Fruit fly (Drosophila melanogaster) whole organism, pupa: ENCODE results near the gene nompC.

Experiments used
- CG10348 ChIP-seq: fragments of 200-800 bp; sonication (Bioruptor generic); IDR thresholded peaks from 2 replicates; pipeline ENCODE4 v1.3.6; 2022; ENCODE audit warnings: missing biosample characterization, missing genetic modification characterization
- CG12605 ChIP-seq: fragments of 200-800 bp; sonication (Bioruptor generic); IDR thresholded peaks from 2 replicates; pipeline ENCODE4 v1.3.6; 2022; ENCODE audit warnings: missing biosample characterization, missing genetic modification characterization
- CG13204 ChIP-seq: fragments of 200-800 bp; sonication (Bioruptor generic); optimal IDR thresholded peaks from 2 replicates; lab custom pipeline; 2018; ENCODE audit warnings: missing biosample characterization, mild to moderate bottlenecking, missing genetic modification characterization, moderate library complexity
- CG14655 ChIP-seq: fragments of 200-800 bp; sonication (Bioruptor generic); optimal IDR thresholded peaks from 3 replicates; lab custom pipeline; 2017; ENCODE audit warnings: mild to moderate bottlenecking, missing biosample characterization, missing genetic modification reagents, missing genetic modification characterization
- CG15710 ChIP-seq: fragments of 200-800 bp; sonication (Bioruptor generic); optimal IDR thresholded peaks from 2 replicates; lab custom pipeline; 2018; ENCODE audit warnings: missing biosample characterization, mild to moderate bottlenecking, missing genetic modification characterization, moderate library complexity
- CG17806 ChIP-seq: fragments of 200-800 bp; sonication (Bioruptor generic); optimal IDR thresholded peaks from 2 replicates; lab custom pipeline; 2018; ENCODE audit warnings: missing biosample characterization, mild to moderate bottlenecking, missing genetic modification characterization, moderate library complexity
- CG32121 ChIP-seq: fragments of 200-800 bp; sonication (Bioruptor generic); IDR thresholded peaks from 2 replicates; pipeline ENCODE4 v1.3.6; 2022; ENCODE audit warnings: missing biosample characterization, missing genetic modification characterization
- CG34367 ChIP-seq: fragments of 200-800 bp; sonication (Bioruptor generic); optimal IDR thresholded peaks from 2 replicates; lab custom pipeline; 2018; ENCODE audit warnings: missing biosample characterization, mild to moderate bottlenecking, missing genetic modification characterization
- CG4496 ChIP-seq: fragments of 200-800 bp; sonication (Bioruptor generic); IDR thresholded peaks from 3 replicates; pipeline ENCODE4 v1.3.6; 2022; ENCODE audit warnings: missing biosample characterization, missing genetic modification characterization
- CG8159 ChIP-seq: fragments of 200-800 bp; sonication (Bioruptor generic); optimal IDR thresholded peaks from 3 replicates; lab custom pipeline; 2018; ENCODE audit warnings: missing biosample characterization, mild to moderate bottlenecking, missing genetic modification characterization, moderate library complexity
- CG8301 ChIP-seq: fragments of 200-800 bp; sonication (Bioruptor generic); optimal IDR thresholded peaks from 2 replicates; lab custom pipeline; 2018; ENCODE audit warnings: missing biosample characterization, mild to moderate bottlenecking, missing genetic modification characterization
- CG9948 ChIP-seq: fragments of 200-800 bp; sonication (Bioruptor generic); optimal IDR thresholded peaks from 2 replicates; lab custom pipeline; 2018; ENCODE audit warnings: missing biosample characterization, mild to moderate bottlenecking, missing genetic modification characterization, moderate library complexity
- D1 ChIP-seq: fragments of 200-800 bp; sonication (Bioruptor generic); optimal IDR thresholded peaks from 2 replicates; lab custom pipeline; 2018; ENCODE audit warnings: missing biosample characterization, mild to moderate bottlenecking, missing genetic modification characterization, moderate library complexity
- EcR ChIP-seq: fragments of 200-800 bp; sonication (Bioruptor generic); optimal IDR thresholded peaks from 3 replicates; lab custom pipeline; 2019; ENCODE audit warnings: missing biosample characterization, missing genetic modification characterization, mild to moderate bottlenecking, moderate library complexity, missing genetic modification reagents
- Ets98B ChIP-seq: fragments of 200-800 bp; sonication (Bioruptor generic); IDR thresholded peaks from 2 replicates; pipeline ENCODE4 v1.3.6; 2022; ENCODE audit warnings: missing biosample characterization, missing genetic modification characterization
- Pif1A ChIP-seq: fragments of 200-800 bp; sonication (Bioruptor generic); optimal IDR thresholded peaks from 3 replicates; lab custom pipeline; 2016; ENCODE audit warnings: missing biosample characterization, missing genetic modification characterization
- Pif1B ChIP-seq: fragments of 200-800 bp; sonication (Bioruptor generic); optimal IDR thresholded peaks from 3 replicates; lab custom pipeline; 2016; ENCODE audit warnings: missing biosample characterization, missing genetic modification characterization
- Snoo ChIP-seq: fragments of 200-800 bp; sonication (Bioruptor generic); optimal IDR thresholded peaks from 3 replicates; lab custom pipeline; 2017; ENCODE audit warnings: missing biosample characterization, mild to moderate bottlenecking, missing genetic modification characterization, inconsistent platforms
- fd96Ca ChIP-seq: fragments of 200-800 bp; sonication (Bioruptor generic); IDR thresholded peaks from 3 replicates; pipeline ENCODE4 v1.3.6; 2022; ENCODE audit warnings: missing biosample characterization, missing genetic modification characterization
- gl ChIP-seq: fragments of 200-800 bp; sonication (Bioruptor generic); optimal IDR thresholded peaks from 2 replicates; lab custom pipeline; 2018; ENCODE audit warnings: missing biosample characterization, mild to moderate bottlenecking, missing genetic modification characterization
- rn ChIP-seq: fragments of 200-800 bp; sonication (Bioruptor generic); IDR thresholded peaks from 2 replicates; pipeline ENCODE4 v1.3.6; 2022; ENCODE audit warnings: missing biosample characterization, missing genetic modification characterization

Gene nompC

DNA sequence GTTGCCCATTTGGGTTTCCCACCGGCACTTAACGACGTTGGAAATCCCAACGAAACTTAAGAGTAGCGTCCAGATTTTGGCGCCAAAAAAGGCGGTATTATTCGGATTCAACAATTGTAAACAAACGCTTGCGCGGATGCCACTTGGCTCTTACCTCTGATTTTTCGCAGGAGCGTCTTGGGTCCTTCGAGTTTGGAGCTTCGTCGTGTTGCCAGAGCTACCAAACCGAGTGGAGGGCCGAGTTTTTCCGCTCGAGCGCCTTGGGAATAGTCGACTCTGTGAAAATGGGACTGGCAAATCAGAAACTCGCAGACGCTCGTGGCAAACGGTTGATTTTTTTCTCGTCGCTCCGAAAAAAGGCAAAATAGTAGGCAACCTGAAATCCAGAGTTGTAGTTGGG, at the start of gene nompC:
TSS of gene nompC (plus strand) at position 301 of the 400 bp plus-strand sequence.
- TF ChIP-seq Ets98B (GFP tag; lab: Robert Waterston, UW) = no peak
- TF ChIP-seq CG9948 = no peak
- TF ChIP-seq CG17806 (tag; lab: Kevin White, UChicago) = no peak

DNA sequence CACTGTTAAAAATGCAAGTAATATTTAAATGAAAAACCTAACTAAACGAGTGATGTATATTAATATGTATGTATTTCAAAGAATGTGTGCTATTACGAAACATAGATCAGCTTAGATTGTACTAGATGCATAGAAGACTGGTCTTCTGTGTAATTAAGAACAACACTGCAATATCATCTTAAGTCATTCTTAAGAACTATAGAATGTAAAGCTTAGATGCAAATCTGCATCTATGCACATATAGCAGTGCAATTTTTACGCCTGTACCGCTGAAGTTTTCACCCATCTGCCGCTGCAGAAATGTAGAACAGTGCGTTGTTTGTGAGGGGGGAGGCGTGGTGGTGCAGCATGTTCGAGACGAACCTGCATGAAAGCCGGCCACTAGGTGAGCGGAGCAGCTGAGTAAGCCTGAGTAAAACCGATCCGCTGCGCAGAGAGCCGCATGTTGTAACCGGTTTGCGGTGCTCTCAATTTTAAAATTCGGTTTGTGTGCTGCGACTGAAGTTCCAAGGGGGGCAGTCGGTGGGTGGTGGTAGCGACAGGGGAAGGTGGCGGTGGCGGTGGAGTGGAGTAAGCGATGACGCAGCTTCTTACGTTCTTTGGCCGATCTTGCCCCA, 49.2 kb upstream of the nompC start:
- no peak for TF ChIP-seq CG32121 (GFP tag; lab: Robert Waterston, UW)
- TF ChIP-seq CG14655 (GFP tag; lab: Kevin White, UChicago) = peak; percentile 81
- peak; percentile 86 for TF ChIP-seq gl
- TF ChIP-seq CG17806 (tag; lab: Kevin White, UChicago) = peak; percentile 94
- TF ChIP-seq rn (GFP tag; lab: Robert Waterston, UW) = 0 out of 2 replicates have a peak, but pooled peaks have one; percentile 16
- peak; percentile 96 for TF ChIP-seq CG13204 (GFP tag; lab: Kevin White, UChicago)
- no peak; the same call in 2 of the 3 replicates for TF ChIP-seq CG4496
- peak; percentile 78 for TF ChIP-seq Pif1B (GFP tag; lab: Kevin White, UChicago)
- no peak for TF ChIP-seq Ets98B (GFP tag; lab: Robert Waterston, UW)
- TF ChIP-seq Pif1A (GFP tag; lab: Kevin White, UChicago) = peak; percentile 85
- no peak for TF ChIP-seq CG12605 (GFP tag; lab: Robert Waterston, UW)
- TF ChIP-seq CG8301 (tag; lab: Kevin White, UChicago) = peak; percentile 88
- no peak for TF ChIP-seq CG10348 (GFP tag; lab: Robert Waterston, UW)
- no peak for TF ChIP-seq fd96Ca (GFP tag; lab: Robert Waterston, UW)
- peak; percentile 88 for TF ChIP-seq CG34367
- TF ChIP-seq Snoo (tag; lab: Kevin White, UChicago) = no peak
- TF ChIP-seq CG8159 (tag; lab: Kevin White, UChicago) = peak; percentile 96
- TF ChIP-seq CG15710 (tag; lab: Kevin White, UChicago) = peak; percentile 91
- TF ChIP-seq CG9948 = peak; percentile 89
- peak; percentile 83 for TF ChIP-seq EcR (GFP tag; lab: Kevin White, UChicago)
- TF ChIP-seq D1 (tag; lab: Kevin White, UChicago) = peak; percentile 84

DNA sequence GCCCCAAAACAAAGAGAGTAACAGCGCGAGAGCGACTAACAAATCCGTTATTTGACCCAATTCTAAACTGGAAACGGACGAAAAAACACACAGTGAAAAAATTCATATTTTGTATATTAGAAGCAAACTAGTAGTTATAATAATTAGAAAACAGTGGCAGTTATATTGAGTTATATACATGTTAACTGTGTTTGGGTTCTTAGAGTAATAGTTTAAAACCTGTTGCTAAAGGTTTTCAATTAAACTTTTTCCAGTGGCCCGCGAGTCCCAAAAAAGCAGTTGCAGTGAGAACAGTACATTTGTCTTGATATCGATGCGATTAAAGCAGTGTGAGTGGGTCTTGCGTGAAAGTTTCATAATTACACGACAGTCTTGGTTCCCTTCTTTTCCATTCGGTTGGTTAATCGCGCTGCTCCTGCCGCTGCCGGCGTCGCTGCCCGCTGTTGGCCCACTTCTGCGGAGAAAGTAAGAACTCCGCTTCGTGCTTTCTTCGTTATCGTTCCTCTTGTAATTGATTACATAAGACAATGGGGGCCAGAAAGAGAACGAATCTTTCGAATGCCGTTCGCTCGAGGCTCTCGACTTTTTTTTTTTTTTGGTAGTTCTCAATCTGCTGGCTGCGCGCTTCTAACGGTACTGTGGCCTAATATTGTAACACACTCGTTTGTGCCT, 48.6 kb upstream of the nompC start:
- TF ChIP-seq CG4496 (no peak), Ets98B (GFP tag; lab: Robert Waterston, UW) (0 out of 2 replicates have a peak, but pooled peaks have one; percentile 25), Pif1A (GFP tag; lab: Kevin White, UChicago) (peak; percentile 4), CG14655 (GFP tag; lab: Kevin White, UChicago) (peak; percentile 54), CG32121 (GFP tag; lab: Robert Waterston, UW) (peak; percentile 34; the same call in 1 of the 2 replicates), CG17806 (tag; lab: Kevin White, UChicago) (no peak), CG8159 (tag; lab: Kevin White, UChicago) (no peak), CG34367 (no peak), fd96Ca (GFP tag; lab: Robert Waterston, UW) (0 out of 3 replicates have a peak, but pooled peaks have one; percentile 23), CG10348 (GFP tag; lab: Robert Waterston, UW) (no peak), EcR (GFP tag; lab: Kevin White, UChicago) (no peak), rn (GFP tag; lab: Robert Waterston, UW) (no peak), D1 (tag; lab: Kevin White, UChicago) (no peak), CG12605 (GFP tag; lab: Robert Waterston, UW) (no peak), Snoo (tag; lab: Kevin White, UChicago) (peak; percentile 91), CG9948 (no peak), gl (no peak), CG15710 (tag; lab: Kevin White, UChicago) (no peak), CG8301 (tag; lab: Kevin White, UChicago) (peak; percentile 83), CG13204 (GFP tag; lab: Kevin White, UChicago) (no peak), Pif1B (GFP tag; lab: Kevin White, UChicago) (peak; percentile 28)
- TF ChIP-seq, all 21 proteins: peak for 8

DNA sequence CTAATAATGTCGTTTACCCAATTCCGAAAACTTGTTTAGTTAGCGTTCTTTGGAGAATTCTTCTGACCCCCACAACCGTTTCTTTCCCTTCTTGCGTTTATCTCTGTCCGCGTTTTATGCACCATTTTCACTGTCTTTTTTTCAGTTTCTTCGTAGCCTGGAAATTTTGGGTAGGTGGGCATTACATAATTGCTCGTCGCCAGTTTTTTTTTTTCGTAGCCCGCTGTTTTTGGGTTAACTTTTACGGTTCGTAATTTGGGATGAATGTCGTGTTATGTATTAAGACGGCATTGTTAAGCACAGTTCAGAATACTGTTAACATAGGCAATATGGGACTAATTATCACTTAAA, 48.1 kb upstream of the nompC start:
- TF ChIP-seq Pif1B (GFP tag; lab: Kevin White, UChicago) (no peak), CG8301 (tag; lab: Kevin White, UChicago) (no peak), D1 (tag; lab: Kevin White, UChicago) (no peak), CG4496 (no peak), CG8159 (tag; lab: Kevin White, UChicago) (no peak), Pif1A (GFP tag; lab: Kevin White, UChicago) (no peak), rn (GFP tag; lab: Robert Waterston, UW) (no peak)

DNA sequence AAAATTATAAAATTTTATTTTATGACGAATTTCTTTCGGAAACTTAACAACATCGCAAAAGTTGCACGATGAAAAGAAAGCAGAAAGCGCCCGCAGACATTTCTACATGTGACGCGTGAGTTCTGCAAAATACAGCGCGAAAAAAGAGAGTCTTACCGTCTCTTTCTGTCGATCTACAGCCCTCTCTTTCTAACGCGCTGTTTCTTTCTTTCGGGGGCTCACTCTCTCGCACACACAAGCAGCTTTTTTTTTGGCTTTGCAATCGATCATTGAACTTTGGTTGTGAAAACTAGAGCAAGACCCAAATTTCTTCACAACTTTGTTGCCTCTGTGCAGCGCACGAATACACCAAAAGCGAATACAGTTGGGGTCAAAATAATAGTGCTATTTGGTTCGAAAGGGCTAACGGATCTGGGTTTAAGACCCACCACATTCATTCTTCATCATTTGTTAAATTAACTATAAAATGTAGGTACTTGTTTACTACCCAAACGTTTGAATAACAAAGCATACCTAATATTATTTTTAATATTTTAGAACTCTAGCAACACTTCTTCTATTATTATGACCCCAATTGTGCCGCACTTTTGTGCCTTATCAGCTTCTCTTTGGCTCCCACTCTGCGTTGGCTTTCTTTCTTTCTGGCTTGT, 46.9 kb upstream of the nompC start:
- TF ChIP-seq fd96Ca (GFP tag; lab: Robert Waterston, UW) (0 out of 3 replicates have a peak, but pooled peaks have one; percentile 27), CG15710 (tag; lab: Kevin White, UChicago) (peak; percentile 53), Ets98B (GFP tag; lab: Robert Waterston, UW) (no peak), Snoo (tag; lab: Kevin White, UChicago) (peak; percentile 78), CG8159 (tag; lab: Kevin White, UChicago) (peak; percentile 40), rn (GFP tag; lab: Robert Waterston, UW) (no peak), gl (no peak), EcR (GFP tag; lab: Kevin White, UChicago) (no peak), CG12605 (GFP tag; lab: Robert Waterston, UW) (no peak), D1 (tag; lab: Kevin White, UChicago) (no peak), CG8301 (tag; lab: Kevin White, UChicago) (peak; percentile 54), CG9948 (peak; percentile 42), CG14655 (GFP tag; lab: Kevin White, UChicago) (peak; percentile 45), Pif1B (GFP tag; lab: Kevin White, UChicago) (peak; percentile 6), Pif1A (GFP tag; lab: Kevin White, UChicago) (peak; percentile 73), CG32121 (GFP tag; lab: Robert Waterston, UW) (peak; percentile 73), CG10348 (GFP tag; lab: Robert Waterston, UW) (no peak), CG34367 (no peak), CG4496 (peak; percentile 60; the same call in 2 of the 3 replicates), CG13204 (GFP tag; lab: Kevin White, UChicago) (no peak), CG17806 (tag; lab: Kevin White, UChicago) (peak; percentile 27)
